Worm (Caenorhabditis elegans): ENCODE results near the gene C27A2.7.
A peak's percentile ranks its signal among the peaks of the same experiment; 100 is the strongest.
"Not testable (repeated sequence)": the region's sequence is repeated elsewhere in the genome, so short reads cannot be mapped to it uniquely, and the experiment has no call there.

Gene C27A2.7

DNA sequence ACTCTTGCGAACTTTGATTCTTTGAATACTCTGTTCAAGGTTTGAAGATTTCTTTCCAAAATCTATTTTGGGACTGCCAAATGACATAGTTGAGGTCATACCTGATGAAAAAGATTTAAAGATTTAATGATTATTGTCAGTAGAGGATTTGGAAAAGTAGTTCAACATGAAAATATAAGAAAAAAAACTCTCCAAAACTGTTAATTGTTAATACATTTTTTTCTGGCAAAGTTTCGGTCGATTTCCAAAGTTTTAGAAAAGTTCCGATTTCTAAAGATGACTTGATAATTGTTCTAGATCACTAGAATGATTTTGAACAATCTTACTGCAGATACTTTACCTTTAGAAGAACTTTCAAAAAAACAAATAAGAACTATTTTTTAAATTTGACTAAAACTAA, at the start of gene C27A2.7:
Gene C27A2.7 (minus strand): TSS at position 101 of the 400 bp plus-strand sequence.
- TF ChIP-seq him-1 (tag; optimal IDR thresholded peaks at IDR 0.05), result no peak
- no peak for TF ChIP-seq dao-5 (tag; optimal IDR thresholded peaks at IDR 0.05)
- no peak for TF ChIP-seq W03F9.2 (tag; optimal IDR thresholded peaks at IDR 0.05)

DNA sequence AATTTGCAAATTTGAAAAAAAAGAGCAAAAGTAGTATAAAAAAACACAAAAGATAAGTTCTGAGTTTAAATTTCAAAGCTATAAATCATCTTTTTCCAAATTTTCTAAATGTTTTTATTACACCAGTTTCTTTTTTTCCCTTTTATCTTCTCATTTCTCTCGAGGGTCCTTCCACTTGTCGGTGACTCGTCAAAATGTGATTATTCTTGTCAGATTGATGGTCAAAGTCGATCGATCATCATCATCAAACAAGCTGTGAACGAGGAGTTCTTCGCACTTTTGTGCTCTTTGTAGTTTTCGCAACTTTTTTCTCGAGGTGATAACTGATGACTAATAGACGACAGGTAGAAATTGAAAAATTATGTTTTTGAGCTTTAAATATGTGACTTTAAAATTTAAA, 49.4 kb upstream of the C27A2.7 start:
- TF ChIP-seq dao-5 (tag; optimal IDR thresholded peaks at IDR 0.05) (no peak), him-1 (tag; optimal IDR thresholded peaks at IDR 0.05) (no peak), W03F9.2 (tag; optimal IDR thresholded peaks at IDR 0.05) (no peak)

DNA sequence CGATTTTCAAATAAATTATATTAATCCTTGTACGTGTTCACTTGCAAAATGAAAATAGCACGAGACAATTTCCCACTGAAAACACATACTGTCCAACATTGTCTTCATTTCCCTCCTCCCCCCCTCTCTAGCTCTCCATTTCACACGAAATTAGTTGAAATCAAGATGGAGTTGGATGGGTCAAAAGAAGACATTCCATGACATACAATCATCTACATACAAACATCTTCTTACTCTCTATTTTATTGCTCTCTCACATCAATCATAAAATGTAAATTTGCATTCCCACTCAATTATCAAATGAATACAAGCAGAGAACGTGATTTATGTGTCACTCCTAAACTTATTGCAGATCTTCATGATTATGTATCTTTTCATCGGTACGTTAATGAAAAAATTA, 44.6 kb upstream of the C27A2.7 start, which contains the start of gene srsy-1:
Gene srsy-1 (plus strand): TSS at position 301 of the 400 bp plus-strand sequence.
- TF ChIP-seq dao-5 (tag; optimal IDR thresholded peaks at IDR 0.05) (no peak), W03F9.2 (tag; optimal IDR thresholded peaks at IDR 0.05) (no peak), him-1 (tag; optimal IDR thresholded peaks at IDR 0.05) (no peak)

DNA sequence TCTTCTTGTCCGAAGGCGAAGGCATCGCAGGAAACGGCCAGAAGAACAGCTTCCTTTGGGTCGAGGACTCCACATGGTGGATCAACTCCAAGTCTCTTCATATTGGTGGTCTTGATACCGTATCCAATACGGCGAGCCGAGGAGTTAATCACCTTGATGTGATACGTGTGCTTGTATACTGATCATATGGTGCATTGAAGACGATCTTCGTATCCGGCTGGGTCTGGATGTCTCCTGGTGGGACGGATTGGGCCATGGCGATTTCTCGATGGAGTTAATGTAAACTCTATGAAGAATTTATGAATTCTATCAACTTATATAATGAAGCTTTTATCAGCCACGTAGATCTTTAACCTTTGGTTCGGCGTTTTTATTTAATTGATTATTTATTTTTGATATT, 44.1 kb upstream of the C27A2.7 start, which contains the start of gene msp-74:
Gene msp-74 (minus strand): TSS at position 101 of the 400 bp plus-strand sequence.
- not testable (repeated sequence) for TF ChIP-seq W03F9.2, him-1, dao-5 (tag; optimal IDR thresholded peaks at IDR 0.05)

DNA sequence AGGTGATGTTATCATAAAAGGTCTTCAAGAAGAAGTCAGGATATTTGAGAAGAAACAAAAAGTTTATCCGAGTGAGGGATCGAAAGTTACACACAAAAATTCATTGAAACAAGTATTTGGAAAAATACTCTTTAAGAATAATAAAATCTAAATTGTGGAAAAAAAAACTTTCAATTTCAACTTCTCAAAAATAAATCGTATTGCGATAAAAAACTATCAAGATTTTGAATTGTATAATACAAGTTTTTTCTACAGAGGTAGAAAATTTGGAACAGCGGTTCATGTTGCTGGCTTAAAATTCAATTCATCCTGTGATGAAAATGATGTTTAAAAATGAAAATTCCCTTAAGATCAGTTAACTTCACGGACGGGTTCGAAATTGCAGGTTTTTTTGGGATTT, 40.9 kb upstream of the C27A2.7 start, which contains the start of gene F09C12.8:
Gene F09C12.8 (plus strand): TSS at position 301 of the 400 bp plus-strand sequence.
- TF ChIP-seq dao-5 (tag; optimal IDR thresholded peaks at IDR 0.05), result no peak
- no peak for TF ChIP-seq W03F9.2 (tag; optimal IDR thresholded peaks at IDR 0.05)
- no peak for TF ChIP-seq him-1 (tag; optimal IDR thresholded peaks at IDR 0.05)

DNA sequence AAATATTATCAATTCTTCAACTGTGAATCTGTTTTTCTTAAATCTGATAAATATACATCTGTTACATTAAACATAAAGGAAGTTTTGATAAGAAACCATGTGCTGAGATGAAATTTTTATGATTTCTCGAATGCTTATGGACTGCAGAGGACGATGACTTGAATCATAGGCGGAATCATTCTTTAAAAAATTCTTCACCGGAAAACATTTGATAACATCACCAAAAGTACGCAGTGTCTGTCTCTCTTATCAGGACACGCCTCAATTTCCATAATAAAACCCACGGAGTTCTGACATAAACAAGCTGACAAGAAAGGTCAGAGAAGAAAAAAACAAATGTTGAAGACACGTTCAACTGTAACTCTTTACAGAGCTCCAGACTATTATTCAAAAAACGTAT, 38.5 kb upstream of the C27A2.7 start, which contains the start of gene F09C12.2:
Gene F09C12.2 (plus strand): TSS at position 320 of the 400 bp plus-strand sequence.
- TF ChIP-seq him-1 (tag; optimal IDR thresholded peaks at IDR 0.05), result no peak
- TF ChIP-seq dao-5 (tag; optimal IDR thresholded peaks at IDR 0.05), result no peak
- no peak for TF ChIP-seq W03F9.2 (tag; optimal IDR thresholded peaks at IDR 0.05)

DNA sequence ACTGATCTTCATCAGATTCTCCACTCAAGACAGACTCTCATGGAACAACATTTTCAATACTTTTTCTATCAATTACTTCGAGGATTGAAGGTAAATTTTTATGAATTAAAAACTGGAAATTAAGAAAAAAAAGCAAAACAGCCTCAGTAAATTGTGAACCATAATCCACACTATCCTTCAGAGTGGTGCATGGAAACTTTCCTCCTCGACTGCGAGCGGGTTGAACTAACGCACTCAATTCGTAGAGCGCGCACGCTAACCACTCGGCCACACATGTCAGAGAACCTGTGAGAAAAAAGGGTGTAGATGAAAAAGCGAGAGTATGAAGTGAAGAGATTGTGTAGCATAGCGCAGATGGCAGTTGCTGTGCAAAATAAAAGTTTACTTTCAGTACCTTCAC, 33.9 kb upstream of the C27A2.7 start:
- TF ChIP-seq dao-5 (tag; optimal IDR thresholded peaks at IDR 0.05) (peak; percentile 76), W03F9.2 (tag; optimal IDR thresholded peaks at IDR 0.05) (peak; percentile 32), him-1 (tag; optimal IDR thresholded peaks at IDR 0.05) (peak; percentile 86)

DNA sequence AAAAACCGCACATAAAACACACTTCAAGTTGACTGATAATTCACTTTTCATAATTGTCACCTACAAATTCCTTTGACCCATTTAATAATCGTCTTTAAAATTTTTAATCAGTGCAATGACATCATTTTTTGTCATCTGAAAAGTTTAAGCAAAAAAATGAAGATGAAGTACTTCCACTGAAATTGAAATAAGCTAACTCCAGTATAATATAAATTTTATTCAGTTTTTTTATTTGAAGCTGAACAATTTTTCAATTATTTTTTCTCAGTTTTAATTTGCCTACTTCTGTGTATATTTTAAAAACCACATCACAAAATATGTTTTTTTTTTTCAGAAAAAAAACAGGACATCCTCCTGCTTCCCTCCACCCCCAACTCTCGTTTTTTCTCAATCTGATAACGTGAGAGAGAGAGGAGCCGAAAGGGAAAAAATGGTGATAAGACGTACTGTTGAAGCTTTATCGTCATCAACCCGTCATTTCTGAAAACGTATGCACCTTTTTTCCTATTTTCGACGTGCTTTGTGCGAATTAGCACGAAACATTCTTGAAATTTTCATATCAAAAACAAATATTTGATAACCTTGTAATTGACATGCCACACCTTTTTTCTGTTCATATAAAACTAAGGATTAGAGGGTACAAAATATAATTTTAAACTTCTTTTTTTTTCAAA, 32.8 kb upstream of the C27A2.7 start, which contains the start of the genes C04G6.11 and mpk-2:
Gene C04G6.11 (minus strand): TSS at position 51 of the 674 bp plus-strand sequence.
Gene mpk-2 (plus strand): TSS at position 335 of the 674 bp plus-strand sequence.
- no peak for TF ChIP-seq W03F9.2 (tag; optimal IDR thresholded peaks at IDR 0.05)

DNA sequence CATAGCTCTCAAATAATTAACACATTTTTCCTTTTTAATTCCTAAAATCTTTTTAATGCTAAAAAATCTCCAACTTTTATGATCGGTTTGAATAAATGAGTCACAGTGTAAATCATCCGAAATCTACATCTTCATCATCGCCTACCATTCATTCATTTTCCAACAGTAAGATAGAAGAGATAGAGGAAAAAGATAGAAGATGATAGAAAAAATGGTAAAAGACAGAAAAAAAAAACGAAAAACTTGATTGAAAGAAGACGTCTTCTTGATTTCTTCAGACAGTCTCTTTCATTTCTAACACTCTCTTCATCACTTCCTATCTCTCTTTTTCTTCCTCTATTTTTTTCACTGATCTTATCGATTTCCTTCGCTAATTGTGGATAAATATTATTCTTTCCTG, 32.0 kb upstream of the C27A2.7 start:
- TF ChIP-seq W03F9.2 (tag; optimal IDR thresholded peaks at IDR 0.05), result no peak
- no peak for TF ChIP-seq him-1 (tag; optimal IDR thresholded peaks at IDR 0.05)
- no peak for TF ChIP-seq dao-5 (tag; optimal IDR thresholded peaks at IDR 0.05)

DNA sequence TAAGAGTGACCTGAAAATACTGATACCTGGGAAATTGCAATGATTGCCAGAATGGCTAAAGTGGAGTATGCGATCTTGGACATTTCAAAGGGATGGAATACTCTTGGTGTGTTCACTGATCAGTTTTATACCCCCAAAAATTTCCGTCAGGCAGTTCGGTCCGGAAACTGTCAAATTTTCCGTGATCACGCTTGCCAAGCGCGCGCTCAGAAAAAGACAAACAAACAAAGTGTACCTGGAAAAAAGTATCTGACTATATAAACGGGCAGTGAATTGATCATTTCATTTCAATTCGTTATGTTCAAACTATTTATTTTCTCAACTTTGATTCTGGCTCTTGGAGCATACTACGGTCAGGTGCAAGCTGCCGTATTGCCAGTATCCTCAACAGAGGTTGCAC, 30.5 kb upstream of the C27A2.7 start, which contains the start of the genes idpb-3 and idpb-1:
Gene idpb-3 (minus strand): TSS at position 101 of the 400 bp plus-strand sequence.
Gene idpb-1 (plus strand): TSS at position 284 of the 400 bp plus-strand sequence.
- TF ChIP-seq W03F9.2 (tag; optimal IDR thresholded peaks at IDR 0.05) (no peak), him-1 (tag; optimal IDR thresholded peaks at IDR 0.05) (no peak), dao-5 (tag; optimal IDR thresholded peaks at IDR 0.05) (no peak)

DNA sequence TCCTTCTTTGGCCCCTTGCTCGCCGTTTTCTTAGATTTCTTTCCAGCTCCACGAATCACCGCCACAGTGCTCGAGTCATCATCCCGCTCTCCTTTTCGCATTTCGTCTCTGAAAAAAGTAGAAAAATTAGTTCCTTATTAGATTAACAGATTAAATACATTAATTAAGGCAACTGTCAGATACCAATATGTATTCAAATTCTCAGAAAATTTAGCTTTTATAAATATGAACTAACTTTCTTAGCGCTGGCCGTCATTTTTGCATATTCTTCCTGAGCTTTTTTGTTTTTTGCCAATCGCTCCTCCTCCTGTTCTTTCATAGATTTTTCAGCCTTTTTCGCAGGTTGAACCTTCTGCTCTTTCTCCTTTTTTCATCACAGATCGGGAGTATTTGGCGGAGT, 28.5 kb upstream of the C27A2.7 start, which contains the start of gene C04G6.6:
Gene C04G6.6 (minus strand): TSS at position 101 of the 400 bp plus-strand sequence.
- TF ChIP-seq him-1 (tag; optimal IDR thresholded peaks at IDR 0.05), result no peak
- no peak for TF ChIP-seq dao-5 (tag; optimal IDR thresholded peaks at IDR 0.05)
- TF ChIP-seq W03F9.2 (tag; optimal IDR thresholded peaks at IDR 0.05), result no peak

DNA sequence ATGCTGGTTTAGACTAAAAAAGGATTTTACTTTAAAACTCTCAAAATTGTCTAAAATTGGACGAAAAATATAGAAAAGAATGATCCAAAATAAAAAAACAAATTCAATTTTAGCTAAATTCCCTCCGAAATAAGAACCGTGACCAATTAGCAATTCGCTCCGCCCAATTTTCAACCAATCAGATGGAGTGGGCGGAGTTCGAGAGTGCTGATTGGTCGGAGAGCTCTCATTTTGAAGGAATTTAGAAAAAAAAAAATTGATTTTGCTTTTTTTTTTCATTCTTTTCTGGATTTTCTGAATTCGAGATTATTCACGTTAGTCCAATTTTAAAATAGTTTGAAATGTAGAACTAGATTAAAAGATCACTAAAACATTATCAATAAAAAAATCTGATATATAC, 27.9 kb upstream of the C27A2.7 start:
- no peak for TF ChIP-seq him-1 (tag; optimal IDR thresholded peaks at IDR 0.05)
- no peak for TF ChIP-seq dao-5 (tag; optimal IDR thresholded peaks at IDR 0.05)
- TF ChIP-seq W03F9.2 (tag; optimal IDR thresholded peaks at IDR 0.05), result no peak

DNA sequence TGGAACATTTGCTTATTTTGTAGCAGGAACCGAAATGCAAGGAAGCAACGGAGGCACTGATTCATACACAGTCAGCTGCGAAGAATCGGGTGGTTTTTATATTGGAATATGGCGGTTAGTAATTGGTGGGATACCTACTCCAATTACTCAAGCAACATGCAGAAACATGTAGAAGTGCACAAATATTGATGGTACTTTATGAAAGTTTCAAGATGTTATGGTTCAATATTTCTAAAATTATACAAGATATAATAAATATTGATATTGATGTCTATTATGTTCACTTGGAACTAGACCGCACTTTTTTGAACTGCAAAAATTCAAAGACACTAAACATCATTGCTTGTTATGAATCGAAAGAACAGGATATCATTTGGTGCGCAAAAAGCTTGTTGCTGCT, 22.8 kb upstream of the C27A2.7 start, which contains the start of gene C04G6.13:
Gene C04G6.13 (plus strand): TSS at position 301 of the 400 bp plus-strand sequence.
- TF ChIP-seq dao-5 (tag; optimal IDR thresholded peaks at IDR 0.05) (no peak), him-1 (tag; optimal IDR thresholded peaks at IDR 0.05) (no peak), W03F9.2 (tag; optimal IDR thresholded peaks at IDR 0.05) (no peak)
